Worm (Caenorhabditis elegans) whole organism, L3 larva: Measurements from ENCODE around the gene ZK829.3.

ENCODE experiments used
- aly-2 ChIP-seq: fragments of 150-350 bp; optimal IDR thresholded peaks from 2 replicates; lab custom pipeline; 2014; ENCODE audit warnings: missing biosample characterization, missing genetic modification characterization
- ama-1 ChIP-seq: fragments of 150-350 bp; optimal IDR thresholded peaks from 2 replicates; lab custom pipeline; 2018
- ceh-82 ChIP-seq: fragments of 150-350 bp; optimal IDR thresholded peaks from 2 replicates; lab custom pipeline; 2014; ENCODE audit warnings: missing biosample characterization, missing genetic modification characterization
- elt-3 ChIP-seq, 3 experiments: fragments of 150-350 bp in 1 of 3; sonication (generic microtip) in 2 of 3; optimal IDR thresholded peaks; 2 replicates in 2 of 3; 4 replicates in 1 of 3; lab custom pipeline; 2014 to 2017; ENCODE audit warnings: missing biosample characterization in 3 of 3, missing genetic modification characterization in 3 of 3
- fkh-10 ChIP-seq: sonication (generic microtip); optimal IDR thresholded peaks from 2 replicates; lab custom pipeline; 2017; ENCODE audit warnings: missing biosample characterization, missing genetic modification reagents, missing genetic modification characterization
- fos-1 ChIP-seq: fragments of 150-350 bp; optimal IDR thresholded peaks from 2 replicates; lab custom pipeline; 2014; ENCODE audit warnings: missing biosample characterization, missing genetic modification characterization
- lin-15B ChIP-seq: fragments of 150-350 bp; optimal IDR thresholded peaks from 2 replicates; lab custom pipeline; 2014; ENCODE audit warnings: missing biosample characterization, missing genetic modification characterization
- nhr-11 ChIP-seq: fragments of 150-350 bp; optimal IDR thresholded peaks from 2 replicates; lab custom pipeline; 2014; ENCODE audit warnings: missing biosample characterization, missing genetic modification characterization
- nhr-237 ChIP-seq: fragments of 150-350 bp; optimal IDR thresholded peaks from 2 replicates; lab custom pipeline; 2014; ENCODE audit warnings: missing biosample characterization, missing genetic modification characterization
- sea-2 ChIP-seq: fragments of 150-350 bp; sonication (generic microtip); optimal IDR thresholded peaks from 4 replicates; lab custom pipeline; 2014; ENCODE audit warnings: missing biosample characterization, missing genetic modification reagents, missing genetic modification characterization
- skn-1 ChIP-seq: fragments of 150-350 bp; optimal IDR thresholded peaks from 2 replicates; lab custom pipeline; 2014; ENCODE audit warnings: missing biosample characterization, missing genetic modification characterization
- unc-62 ChIP-seq: fragments of 150-350 bp; sonication (generic microtip); optimal IDR thresholded peaks from 4 replicates; lab custom pipeline; 2014; ENCODE audit warnings: missing biosample characterization, missing genetic modification reagents, missing genetic modification characterization

- TF ChIP-seq fos-1 (tag; lab: Kevin White, UChicago) (no peak), skn-1 (no peak), lin-15B (tag; lab: Kevin White, UChicago) (no peak), fkh-10 (GFP tag; lab: Kevin White, UChicago) (no peak), unc-62 (GFP tag; lab: Kevin White, UChicago) (no peak), elt-3 (tag; optimal IDR thresholded peaks at IDR 0.05; lab: Kevin White, UChicago) (no peak), sea-2 (GFP tag; lab: Kevin White, UChicago) (no peak), nhr-11 (tag; lab: Kevin White, UChicago) (no peak), aly-2 (tag; lab: Kevin White, UChicago) (no peak), ceh-82 (tag; lab: Kevin White, UChicago) (no peak), ama-1 (no peak), nhr-237 (no peak)
These were observed 20.0 kb downstream of the ZK829.3 start, which contains the start of the genes srlf-33 and srlf-32 for ce11 chrIV:11925346-11926075.
